Worm (Caenorhabditis elegans) whole organism, early embryonic: ENCODE data around the gene EGAP9.3.

ENCODE experiments used
- ama-1 ChIP-seq: fragments of 150-350 bp; optimal IDR thresholded peaks from 2 replicates; lab custom pipeline; 2014
- ceh-36 ChIP-seq: sonication (generic microtip); optimal IDR thresholded peaks from 2 replicates; lab custom pipeline; 2016; ENCODE audit warnings: missing genetic modification characterization, inconsistent platforms, missing compliant biosample characterization
- ets-7 ChIP-seq: sonication (generic microtip); optimal IDR thresholded peaks from 2 replicates; lab custom pipeline; 2016; ENCODE audit warnings: missing genotype, missing genetic modification characterization, missing compliant biosample characterization
- flt-1 ChIP-seq: fragments of 200-800 bp; sonication (Bioruptor generic); IDR thresholded peaks from 2 replicates; pipeline ENCODE4 v1.3.6; 2022; ENCODE audit warnings: missing genetic modification characterization, missing compliant biosample characterization
- hmbx-1 ChIP-seq: sonication (generic microtip); optimal IDR thresholded peaks from 2 replicates; lab custom pipeline; 2016; ENCODE audit warnings: mild to moderate bottlenecking, missing genetic modification characterization, missing compliant biosample characterization
- hnd-1 ChIP-seq: sonication (generic microtip); optimal IDR thresholded peaks from 2 replicates; lab custom pipeline; 2016; ENCODE audit warnings: missing genetic modification characterization, missing compliant biosample characterization
- sea-1 ChIP-seq: fragments of 200-800 bp; sonication (Bioruptor generic); conservative IDR thresholded peaks from 2 replicates; pipeline ENCODE4 v1.3.6; 2022; ENCODE audit warnings: missing genetic modification characterization, missing compliant biosample characterization
- tbx-11 ChIP-seq: fragments of 200-800 bp; sonication (Bioruptor generic); IDR thresholded peaks from 2 replicates; pipeline ENCODE4 v1.3.6; 2022; ENCODE audit warnings: missing genetic modification characterization, missing compliant biosample characterization

- TF ChIP-seq tbx-11 (GFP tag; lab: Robert Waterston, UW) (no peak), ceh-36 (tag; lab: Kevin White, UChicago) (no peak), sea-1 (no peak), flt-1 (no peak), ama-1 (lab: Kevin White, UChicago) (no peak), ets-7 (no peak), hmbx-1 (tag; lab: Kevin White, UChicago) (no peak), hnd-1 (tag; lab: Kevin White, UChicago) (no peak)
These were observed 46.3 kb upstream of the EGAP9.3 start, which contains the start of gene ppt-1 for ce11 chrV:6626244-6626643.
